Fruit fly (Drosophila melanogaster) Kc167 (cell line): Measurements from ENCODE around the gene Alg2.

Experiments
- Myc ChIP-seq: fragments of >200 bp; optimal IDR thresholded peaks from 2 replicates; lab custom pipeline; 2017; ENCODE audit warnings: missing external identifiers
- Sin3A ChIP-seq: fragments of >200 bp; optimal IDR thresholded peaks from 2 replicates; lab custom pipeline; 2018; ENCODE audit warnings: missing external identifiers
- h ChIP-seq: fragments of >200 bp; optimal IDR thresholded peaks from 3 replicates; lab custom pipeline; 2018; ENCODE audit warnings: missing external identifiers
- insv ChIP-seq: fragments of >200 bp; optimal IDR thresholded peaks from 3 replicates; lab custom pipeline; 2018; ENCODE audit warnings: missing external identifiers
- psq ChIP-seq: fragments of >200 bp; optimal IDR thresholded peaks from 2 replicates; lab custom pipeline; 2017; ENCODE audit warnings: missing external identifiers

DNA sequence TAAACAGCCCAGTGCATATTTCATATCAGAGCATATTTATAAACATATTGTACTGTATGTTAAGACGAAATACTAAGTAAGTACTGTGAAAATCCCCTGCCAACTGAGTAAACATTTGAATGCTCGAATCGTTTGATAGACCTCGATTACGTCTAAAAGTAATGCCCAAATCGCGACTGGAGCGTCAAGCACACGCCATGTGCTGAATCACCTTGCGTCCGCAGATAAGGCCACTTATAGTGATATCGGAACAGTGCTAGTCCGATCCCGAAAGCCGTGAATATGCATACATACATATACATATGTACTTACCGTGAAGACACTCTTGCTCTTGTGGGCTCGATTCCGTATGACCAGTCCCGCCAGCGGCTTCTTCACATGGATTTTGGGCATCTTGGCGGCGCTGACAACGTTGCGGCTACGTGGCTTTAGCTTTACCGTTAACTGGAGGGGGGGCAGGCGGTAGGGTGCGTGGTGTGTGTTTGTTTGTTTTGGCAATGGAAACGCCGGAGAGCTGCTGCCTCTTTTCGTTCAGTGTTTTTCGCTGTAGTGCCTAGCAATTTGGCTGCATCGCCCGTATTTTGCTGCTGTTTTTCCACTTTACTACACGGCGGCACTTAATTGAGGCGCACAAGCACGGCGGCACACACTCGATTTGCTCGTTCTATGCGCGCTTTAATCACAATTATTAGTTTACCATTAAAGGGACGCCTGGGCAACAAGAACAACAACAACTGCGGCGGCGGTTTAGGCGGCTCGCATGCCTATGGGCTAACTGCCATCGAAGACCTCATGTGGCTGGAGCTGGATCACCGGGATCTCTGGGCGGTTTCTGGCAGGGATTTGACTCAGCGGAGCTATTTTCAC is 859 bp upstream of the Alg2 start:
- TF ChIP-seq insv (no peak), psq (no peak), h (no peak), Sin3A (no peak), Myc (lab: Kevin White, UChicago) (no peak)
